Fruit fly (Drosophila melanogaster) whole organism, adult: ENCODE data around the gene CG46459.

Source experiments
- CG11617 ChIP-seq: fragments of 200-800 bp; sonication (Bioruptor generic); optimal IDR thresholded peaks from 2 replicates; lab custom pipeline; 2017; ENCODE audit warnings: mild to moderate bottlenecking, missing biosample characterization, missing genetic modification reagents, missing genetic modification characterization
- CG12768 ChIP-seq: fragments of 200-800 bp; sonication (Bioruptor generic); optimal IDR thresholded peaks from 2 replicates; lab custom pipeline; 2017; ENCODE audit warnings: missing biosample characterization, missing genetic modification characterization, mild to moderate bottlenecking, moderate library complexity, missing genetic modification reagents
- CG14711 ChIP-seq: fragments of 200-800 bp; sonication (Bioruptor generic); optimal IDR thresholded peaks from 2 replicates; lab custom pipeline; 2018; ENCODE audit warnings: missing biosample characterization, mild to moderate bottlenecking, missing genetic modification characterization, moderate library complexity
- CG1620 ChIP-seq: fragments of 200-800 bp; sonication (Bioruptor generic); optimal IDR thresholded peaks from 2 replicates; lab custom pipeline; 2016; ENCODE audit warnings: missing biosample characterization, missing genetic modification characterization
- CG33017 ChIP-seq: fragments of 200-800 bp; sonication (Bioruptor generic); optimal IDR thresholded peaks from 2 replicates; lab custom pipeline; 2018; ENCODE audit warnings: missing biosample characterization, mild to moderate bottlenecking, missing genetic modification characterization, moderate library complexity
- CG5204 ChIP-seq: fragments of 200-800 bp; sonication (Bioruptor generic); optimal IDR thresholded peaks from 2 replicates; lab custom pipeline; 2016; ENCODE audit warnings: missing biosample characterization, missing genetic modification characterization
- CG7045 ChIP-seq: fragments of 200-800 bp; sonication (Bioruptor generic); optimal IDR thresholded peaks from 2 replicates; lab custom pipeline; 2017; ENCODE audit warnings: missing biosample characterization, mild to moderate bottlenecking, missing genetic modification characterization
- CG7101 ChIP-seq: fragments of 200-800 bp; sonication (Bioruptor generic); optimal IDR thresholded peaks from 2 replicates; lab custom pipeline; 2018; ENCODE audit warnings: missing biosample characterization, mild to moderate bottlenecking, missing genetic modification characterization, moderate library complexity
- Clk ChIP-seq: fragments of 200-800 bp; sonication (Bioruptor generic); optimal IDR thresholded peaks from 2 replicates; lab custom pipeline; 2017; ENCODE audit warnings: missing biosample characterization, missing genetic modification characterization
- Crg-1 ChIP-seq: fragments of 200-800 bp; sonication (Bioruptor generic); optimal IDR thresholded peaks from 2 replicates; lab custom pipeline; 2016; ENCODE audit warnings: missing biosample characterization, missing genetic modification characterization
- Hr96 ChIP-seq: fragments of 200-800 bp; sonication (Bioruptor generic); optimal IDR thresholded peaks from 2 replicates; lab custom pipeline; 2016; ENCODE audit warnings: missing biosample characterization, missing genetic modification characterization
- Mnt ChIP-seq: fragments of 200-800 bp; sonication (Bioruptor generic); optimal IDR thresholded peaks from 2 replicates; lab custom pipeline; 2016; ENCODE audit warnings: missing biosample characterization, mild to moderate bottlenecking, missing genetic modification characterization
- bab1 ChIP-seq: fragments of 200-800 bp; sonication (Bioruptor generic); optimal IDR thresholded peaks from 3 replicates; lab custom pipeline; 2019; ENCODE audit warnings: missing biosample characterization, mild to moderate bottlenecking, missing genetic modification characterization, moderate library complexity
- cic ChIP-seq: fragments of 200-800 bp; sonication (Bioruptor generic); optimal IDR thresholded peaks from 2 replicates; lab custom pipeline; 2017; ENCODE audit warnings: missing biosample characterization, mild to moderate bottlenecking, missing genetic modification characterization, moderate library complexity
- cnc ChIP-seq, 2 experiments: fragments of >200 bp; optimal IDR thresholded peaks; 2 replicates each; lab custom pipeline; 2017
- kay ChIP-seq: fragments of 200-800 bp; sonication (Bioruptor generic); peaks from one replicate; lab custom pipeline; 2016; ENCODE audit warnings: missing biosample characterization, missing genetic modification characterization, borderline replicate concordance
- ovo ChIP-seq: fragments of 200-800 bp; sonication (Bioruptor generic); optimal IDR thresholded peaks from 2 replicates; lab custom pipeline; 2016; ENCODE audit warnings: missing biosample characterization, missing genetic modification characterization
- pad ChIP-seq: fragments of 200-800 bp; sonication (Bioruptor generic); optimal IDR thresholded peaks from 3 replicates; lab custom pipeline; 2017; ENCODE audit warnings: missing biosample characterization, missing genetic modification characterization, mild to moderate bottlenecking, moderate library complexity, missing genetic modification reagents
- tj ChIP-seq: fragments of 200-800 bp; sonication (Bioruptor generic); optimal IDR thresholded peaks from 3 replicates; lab custom pipeline; 2017; ENCODE audit warnings: missing biosample characterization, mild to moderate bottlenecking, missing genetic modification characterization, moderate library complexity
- toe ChIP-seq: fragments of 200-800 bp; sonication (Bioruptor generic); optimal IDR thresholded peaks from 2 replicates; lab custom pipeline; 2016; ENCODE audit warnings: missing biosample characterization, missing genetic modification characterization

The CG46459 gene

DNA sequence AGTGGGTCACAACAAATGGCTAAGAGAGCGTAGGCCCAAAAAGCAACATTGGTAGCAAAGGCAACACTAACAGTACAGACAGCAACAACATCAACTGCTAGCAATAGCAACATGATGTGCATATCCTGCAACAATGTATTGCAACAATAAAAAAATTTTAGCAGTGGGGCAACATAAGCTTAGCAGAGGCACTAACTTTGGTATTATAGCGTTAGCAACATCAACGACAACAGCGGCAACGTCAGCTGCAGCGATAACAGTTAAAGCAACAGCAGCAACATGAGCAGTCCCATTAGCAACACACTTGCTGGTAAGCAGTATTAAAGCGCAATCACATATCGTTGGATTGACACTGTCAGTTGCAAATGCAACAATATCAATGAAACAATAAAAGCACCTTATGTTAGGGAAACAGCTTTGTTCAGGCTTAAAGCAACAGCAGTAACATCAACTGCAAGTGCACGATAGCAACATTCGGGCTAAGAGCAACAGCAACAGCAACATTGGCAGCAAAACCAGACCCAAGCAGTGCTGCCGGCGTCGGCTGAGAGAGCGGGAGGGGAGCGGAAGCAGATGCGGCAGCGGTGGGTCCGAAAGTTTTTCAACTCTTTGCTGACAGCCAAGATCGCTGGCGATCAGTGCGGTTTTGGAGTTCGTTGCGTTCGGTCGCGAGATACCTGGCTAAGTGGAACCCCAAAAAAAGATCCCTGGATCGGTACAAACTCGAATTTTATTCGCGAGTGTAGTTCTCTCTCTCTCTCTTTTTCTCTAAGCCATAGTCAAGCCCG is 9.9 kb upstream of the CG46459 start, which contains the start of gene Skel:
Gene Skel, plus strand, starts transcription at position 637 of the 788 bp plus-strand sequence.
- no peak for TF ChIP-seq CG5204 (GFP tag; lab: Kevin White, UChicago)
- no peak for TF ChIP-seq Crg-1 (GFP tag; lab: Kevin White, UChicago)
- no peak for TF ChIP-seq CG1620
- no peak for TF ChIP-seq CG7101 (tag; lab: Kevin White, UChicago)
- no peak for TF ChIP-seq cnc (optimal IDR thresholded peaks at IDR 0.05; lab: Kevin White, UChicago)
- no peak for TF ChIP-seq Hr96 (GFP tag; lab: Kevin White, UChicago)
- no peak for TF ChIP-seq CG7045 (GFP tag; lab: Kevin White, UChicago)
- TF ChIP-seq kay (GFP tag; lab: Kevin White, UChicago), result no peak
- no peak for TF ChIP-seq toe (GFP tag; lab: Kevin White, UChicago)
- no peak for TF ChIP-seq pad (GFP tag; lab: Kevin White, UChicago)
- no peak for TF ChIP-seq Mnt (GFP tag; lab: Kevin White, UChicago)
- TF ChIP-seq cic, result no peak
- no peak for TF ChIP-seq bab1 (GFP tag; lab: Kevin White, UChicago)
- no peak for TF ChIP-seq ovo (GFP tag; lab: Kevin White, UChicago)
- no peak for TF ChIP-seq CG12768 (GFP tag; lab: Kevin White, UChicago)
- TF ChIP-seq CG11617 (GFP tag; lab: Kevin White, UChicago), result no peak

DNA sequence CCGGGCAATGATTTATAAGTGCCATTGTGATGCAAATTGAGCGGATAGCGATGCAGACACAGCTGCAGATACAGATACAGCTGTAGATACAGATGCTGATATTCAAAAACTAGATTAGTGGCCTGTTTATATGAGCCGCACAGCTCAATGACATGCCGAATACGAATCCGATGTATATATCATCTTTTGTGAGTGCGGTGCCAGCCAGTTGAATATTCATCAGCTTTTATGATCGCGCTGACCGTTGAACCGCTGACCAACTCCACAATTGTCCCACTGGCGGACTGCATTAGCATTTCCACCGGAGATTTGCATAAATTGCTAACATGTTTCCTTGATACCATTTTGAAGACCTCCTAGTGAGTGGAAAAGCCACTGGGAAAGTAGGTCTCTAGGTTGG is 9.1 kb upstream of the CG46459 start:
- TF ChIP-seq CG14711 (no peak), Hr96 (GFP tag; lab: Kevin White, UChicago) (no peak), CG7101 (tag; lab: Kevin White, UChicago) (no peak), CG12768 (GFP tag; lab: Kevin White, UChicago) (no peak), CG1620 (no peak), Mnt (GFP tag; lab: Kevin White, UChicago) (no peak), Crg-1 (GFP tag; lab: Kevin White, UChicago) (no peak), CG5204 (GFP tag; lab: Kevin White, UChicago) (no peak), toe (GFP tag; lab: Kevin White, UChicago) (no peak), Clk (GFP tag; lab: Kevin White, UChicago) (no peak), tj (no peak), pad (GFP tag; lab: Kevin White, UChicago) (no peak), kay (GFP tag; lab: Kevin White, UChicago) (no peak)

DNA sequence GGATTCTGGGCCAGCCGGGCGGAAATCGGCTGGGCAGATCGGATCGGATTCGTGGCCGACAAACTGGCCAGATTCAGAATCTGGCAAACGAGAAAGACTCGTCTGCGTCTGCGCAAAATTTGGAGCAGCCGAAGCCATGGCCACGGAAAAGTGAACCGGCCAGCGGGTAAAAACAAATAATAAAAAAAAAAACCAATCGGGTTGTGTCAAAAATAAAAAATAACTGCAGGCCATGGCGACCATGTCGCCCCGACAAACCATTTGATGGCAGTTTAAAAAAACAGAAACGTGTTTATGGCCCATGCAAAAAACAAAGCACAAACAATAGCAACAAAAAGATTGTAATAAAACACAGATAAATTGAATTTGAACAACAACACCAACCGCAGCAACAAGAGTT is 8.3 kb upstream of the CG46459 start:
- no peak for TF ChIP-seq bab1 (GFP tag; lab: Kevin White, UChicago)
- TF ChIP-seq Mnt (GFP tag; lab: Kevin White, UChicago), result no peak
- no peak for TF ChIP-seq CG12768 (GFP tag; lab: Kevin White, UChicago)
- TF ChIP-seq tj, result no peak
- TF ChIP-seq CG11617 (GFP tag; lab: Kevin White, UChicago), result no peak
- TF ChIP-seq CG7045 (GFP tag; lab: Kevin White, UChicago), result no peak
- no peak for TF ChIP-seq CG5204 (GFP tag; lab: Kevin White, UChicago)
- no peak for TF ChIP-seq pad (GFP tag; lab: Kevin White, UChicago)
- TF ChIP-seq CG1620, result no peak
- no peak for TF ChIP-seq kay (GFP tag; lab: Kevin White, UChicago)
- no peak for TF ChIP-seq CG7101 (tag; lab: Kevin White, UChicago)
- no peak for TF ChIP-seq cic
- no peak for TF ChIP-seq toe (GFP tag; lab: Kevin White, UChicago)

DNA sequence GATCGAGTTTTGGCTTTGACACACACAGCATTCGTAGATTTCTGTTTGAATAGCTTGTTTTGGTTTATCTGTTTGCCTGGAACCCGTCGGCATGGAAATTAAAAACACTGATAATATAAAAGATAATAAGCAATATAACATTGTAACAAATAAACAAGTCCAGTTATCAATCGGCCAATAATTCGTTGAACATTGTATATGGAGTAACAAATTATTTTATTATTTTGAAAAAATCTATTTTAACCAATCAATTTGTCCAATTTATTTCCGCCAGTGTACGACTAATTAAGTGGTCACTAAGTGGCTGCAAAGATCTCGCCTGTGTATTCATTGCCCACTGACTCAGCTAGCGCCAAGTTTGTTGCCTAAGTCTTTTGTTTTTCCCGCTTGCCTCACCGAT is 7.6 kb upstream of the CG46459 start:
- no peak for TF ChIP-seq CG14711
- TF ChIP-seq pad (GFP tag; lab: Kevin White, UChicago), result no peak
- no peak for TF ChIP-seq CG12768 (GFP tag; lab: Kevin White, UChicago)
- TF ChIP-seq CG1620, result no peak
- no peak for TF ChIP-seq bab1 (GFP tag; lab: Kevin White, UChicago)
- no peak for TF ChIP-seq cic
- TF ChIP-seq kay (GFP tag; lab: Kevin White, UChicago), result no peak
- no peak for TF ChIP-seq CG5204 (GFP tag; lab: Kevin White, UChicago)
- TF ChIP-seq Mnt (GFP tag; lab: Kevin White, UChicago), result no peak
- TF ChIP-seq toe (GFP tag; lab: Kevin White, UChicago), result no peak
- TF ChIP-seq CG7101 (tag; lab: Kevin White, UChicago), result no peak
- no peak for TF ChIP-seq cnc (optimal IDR thresholded peaks at IDR 0.05; lab: Kevin White, UChicago)
- TF ChIP-seq tj, result no peak
- TF ChIP-seq ovo (GFP tag; lab: Kevin White, UChicago), result no peak
- no peak for TF ChIP-seq CG7045 (GFP tag; lab: Kevin White, UChicago)
- no peak for TF ChIP-seq CG11617 (GFP tag; lab: Kevin White, UChicago)

DNA sequence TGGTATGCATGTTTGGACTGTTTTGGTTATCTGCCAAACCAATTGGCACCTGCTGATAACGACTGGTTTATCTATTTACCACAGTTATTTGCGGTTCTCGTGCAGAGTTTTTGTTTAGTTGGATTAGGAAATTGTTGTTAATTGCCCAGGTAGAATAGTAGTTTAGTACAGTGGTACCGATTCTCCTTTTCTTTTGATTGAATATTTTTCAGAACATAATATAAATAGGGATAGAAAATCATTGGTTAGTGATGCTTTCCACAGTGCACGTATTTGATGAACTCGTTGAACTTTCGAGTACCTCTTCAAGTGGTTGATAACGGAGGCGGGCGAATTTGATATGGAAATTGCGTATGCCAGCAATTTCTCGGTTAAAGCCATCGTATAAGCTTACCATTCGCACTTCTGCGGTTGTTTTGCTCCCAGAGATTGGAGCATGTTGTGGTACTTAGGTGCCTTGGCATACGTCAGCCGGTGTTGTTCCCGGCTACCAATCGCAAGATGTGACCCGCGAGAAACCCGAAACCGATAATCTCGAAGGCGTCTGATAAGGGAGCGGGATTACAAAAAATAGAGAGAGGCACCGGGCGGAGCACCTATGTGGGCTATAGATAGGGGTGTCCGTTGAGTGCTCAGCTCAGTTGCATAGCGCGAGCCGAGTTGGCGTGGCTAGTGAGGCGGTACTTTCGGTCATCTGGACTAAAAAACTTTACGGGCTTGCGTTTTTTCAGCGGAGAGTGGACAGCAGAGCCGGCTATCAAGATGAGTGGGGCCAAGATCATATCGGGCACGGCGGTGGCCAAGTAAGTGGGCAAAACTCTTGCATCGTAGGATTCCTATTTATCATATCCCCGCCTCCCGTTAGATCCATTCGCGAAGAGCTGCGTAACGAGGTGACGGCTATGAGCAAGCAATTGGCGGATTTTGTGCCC is 2.8 kb downstream of the CG46459 start:
- TF ChIP-seq cic, result peak; percentile 1
- TF ChIP-seq CG5204 (GFP tag; lab: Kevin White, UChicago), result no peak
- TF ChIP-seq Clk (GFP tag; lab: Kevin White, UChicago), result no peak
- no peak for TF ChIP-seq bab1 (GFP tag; lab: Kevin White, UChicago)
- no peak for TF ChIP-seq Crg-1 (GFP tag; lab: Kevin White, UChicago)
- peak; percentile 8 for TF ChIP-seq tj
- TF ChIP-seq CG12768 (GFP tag; lab: Kevin White, UChicago), result no peak
- no peak for TF ChIP-seq CG33017
- no peak for TF ChIP-seq kay (GFP tag; lab: Kevin White, UChicago)
- peak; percentile 6 for TF ChIP-seq CG11617 (GFP tag; lab: Kevin White, UChicago)
- TF ChIP-seq CG14711, result no peak
- TF ChIP-seq pad (GFP tag; lab: Kevin White, UChicago), result no peak
- no peak for TF ChIP-seq cnc (optimal IDR thresholded peaks at IDR 0.05; lab: Kevin White, UChicago)
- TF ChIP-seq Hr96 (GFP tag; lab: Kevin White, UChicago), result no peak
- TF ChIP-seq CG7101 (tag; lab: Kevin White, UChicago), result no peak
- TF ChIP-seq CG1620, result no peak
